Worm (Caenorhabditis elegans) whole organism, L3 larva: ENCODE measurements around the gene Y47D7A.17.

Experiments
- R02D3.7 ChIP-seq: fragments of 150-350 bp; optimal IDR thresholded peaks from 2 replicates; lab custom pipeline; 2014; ENCODE audit warnings: missing biosample characterization, missing genetic modification characterization
- ZK546.5 ChIP-seq: sonication (generic microtip); optimal IDR thresholded peaks from 2 replicates; lab custom pipeline; 2017; ENCODE audit warnings: missing biosample characterization, missing genetic modification characterization
- ama-1 ChIP-seq: fragments of 150-350 bp; optimal IDR thresholded peaks from 2 replicates; lab custom pipeline; 2018
- ceh-28 ChIP-seq: fragments of 150-350 bp; optimal IDR thresholded peaks from 2 replicates; lab custom pipeline; 2014; ENCODE audit warnings: missing biosample characterization, missing genetic modification reagents, missing genetic modification characterization
- ceh-82 ChIP-seq: fragments of 150-350 bp; optimal IDR thresholded peaks from 2 replicates; lab custom pipeline; 2014; ENCODE audit warnings: missing biosample characterization, missing genetic modification characterization
- daf-12 ChIP-seq: fragments of 150-350 bp; optimal IDR thresholded peaks from 2 replicates; lab custom pipeline; 2014; ENCODE audit warnings: missing biosample characterization, missing genetic modification reagents, missing genetic modification characterization
- egl-27 ChIP-seq: sonication (generic microtip); optimal IDR thresholded peaks from 4 replicates; lab custom pipeline; 2017; ENCODE audit warnings: missing biosample characterization, missing genetic modification reagents, missing genetic modification characterization
- egl-5 ChIP-seq: fragments of 150-350 bp; optimal IDR thresholded peaks from 2 replicates; lab custom pipeline; 2017; ENCODE audit warnings: missing biosample characterization, missing genetic modification reagents, missing genetic modification characterization, inconsistent platforms
- elt-1 ChIP-seq: fragments of 150-350 bp; optimal IDR thresholded peaks from 2 replicates; lab custom pipeline; 2014; ENCODE audit warnings: missing biosample characterization, missing genetic modification characterization
- elt-2 ChIP-seq: sonication (generic microtip); optimal IDR thresholded peaks from 2 replicates; lab custom pipeline; 2016; ENCODE audit warnings: missing genetic modification reagents, mild to moderate bottlenecking, missing genetic modification characterization, missing compliant biosample characterization
- elt-3 ChIP-seq, 3 experiments: fragments of 150-350 bp in 1 of 3; sonication (generic microtip) in 2 of 3; optimal IDR thresholded peaks; 2 replicates in 2 of 3; 4 replicates in 1 of 3; lab custom pipeline; 2014 to 2017; ENCODE audit warnings: missing biosample characterization in 3 of 3, missing genetic modification characterization in 3 of 3
- eor-1 ChIP-seq, 2 experiments: fragments of 150-350 bp; optimal IDR thresholded peaks; 2 replicates each; lab custom pipeline; 2014 to 2018; ENCODE audit warnings: missing biosample characterization in 2 of 2, missing genetic modification characterization in 2 of 2
- fkh-2 ChIP-seq: fragments of 150-350 bp; optimal IDR thresholded peaks from 2 replicates; lab custom pipeline; 2014; ENCODE audit warnings: missing biosample characterization, missing genetic modification reagents, missing genetic modification characterization
- fos-1 ChIP-seq: fragments of 150-350 bp; optimal IDR thresholded peaks from 2 replicates; lab custom pipeline; 2014; ENCODE audit warnings: missing biosample characterization, missing genetic modification characterization
- hmg-11 ChIP-seq: sonication (generic microtip); optimal IDR thresholded peaks from 2 replicates; lab custom pipeline; 2016; ENCODE audit warnings: missing genetic modification characterization, missing compliant biosample characterization
- jun-1 ChIP-seq: fragments of 150-350 bp; optimal IDR thresholded peaks from 2 replicates; lab custom pipeline; 2014; ENCODE audit warnings: missing biosample characterization, missing genetic modification reagents, missing genetic modification characterization
- lin-15B ChIP-seq: fragments of 150-350 bp; optimal IDR thresholded peaks from 2 replicates; lab custom pipeline; 2014; ENCODE audit warnings: missing biosample characterization, missing genetic modification characterization
- lin-39 ChIP-seq: fragments of 150-350 bp; optimal IDR thresholded peaks from 2 replicates; lab custom pipeline; 2018; ENCODE audit warnings: missing biosample characterization, missing genetic modification reagents, missing genetic modification characterization
- lsy-12 ChIP-seq: sonication (generic microtip); optimal IDR thresholded peaks from 2 replicates; lab custom pipeline; 2016; ENCODE audit warnings: mild to moderate bottlenecking, missing genetic modification characterization, missing compliant biosample characterization
- mml-1 ChIP-seq: fragments of 150-350 bp; sonication (generic microtip); optimal IDR thresholded peaks from 3 replicates; lab custom pipeline; 2014; ENCODE audit warnings: missing biosample characterization, missing genetic modification characterization
- nfya-1 ChIP-seq: sonication (generic microtip); optimal IDR thresholded peaks from 2 replicates; lab custom pipeline; 2017; ENCODE audit warnings: missing genetic modification characterization, mild to moderate bottlenecking, missing compliant biosample characterization, antibody characterized with exemption, moderate library complexity; ENCODE audit not compliant: insufficient read depth
- nhr-11 ChIP-seq: fragments of 150-350 bp; optimal IDR thresholded peaks from 2 replicates; lab custom pipeline; 2014; ENCODE audit warnings: missing biosample characterization, missing genetic modification characterization
- nhr-12 ChIP-seq: fragments of 150-350 bp; optimal IDR thresholded peaks from 2 replicates; lab custom pipeline; 2014; ENCODE audit warnings: missing biosample characterization, missing genetic modification characterization
- nhr-23 ChIP-seq: fragments of 150-350 bp; optimal IDR thresholded peaks from 2 replicates; lab custom pipeline; 2014; ENCODE audit warnings: missing biosample characterization, missing genetic modification reagents, missing genetic modification characterization
- nhr-237 ChIP-seq: fragments of 150-350 bp; optimal IDR thresholded peaks from 2 replicates; lab custom pipeline; 2014; ENCODE audit warnings: missing biosample characterization, missing genetic modification characterization
- nhr-25 ChIP-seq: sonication (generic microtip); optimal IDR thresholded peaks from 2 replicates; lab custom pipeline; 2017; ENCODE audit warnings: missing biosample characterization, missing genetic modification characterization
- nhr-28 ChIP-seq: fragments of 150-350 bp; optimal IDR thresholded peaks from 2 replicates; lab custom pipeline; 2014; ENCODE audit warnings: missing biosample characterization, missing genetic modification characterization
- nhr-76 ChIP-seq: fragments of 150-350 bp; sonication (generic microtip); optimal IDR thresholded peaks from 5 replicates; lab custom pipeline; 2014; ENCODE audit warnings: missing biosample characterization, missing genetic modification characterization
- nhr-77 ChIP-seq: fragments of 150-350 bp; optimal IDR thresholded peaks from 2 replicates; lab custom pipeline; 2014; ENCODE audit warnings: missing biosample characterization, missing genetic modification characterization
- pha-4 ChIP-seq: fragments of 150-350 bp; optimal IDR thresholded peaks from 2 replicates; lab custom pipeline; 2014; ENCODE audit warnings: missing biosample characterization, missing genetic modification reagents, missing genetic modification characterization
- pqm-1 ChIP-seq: fragments of 150-350 bp; optimal IDR thresholded peaks from 2 replicates; lab custom pipeline; 2017; ENCODE audit warnings: missing biosample characterization, missing genetic modification characterization, inconsistent platforms
- sea-2 ChIP-seq: fragments of 150-350 bp; sonication (generic microtip); optimal IDR thresholded peaks from 4 replicates; lab custom pipeline; 2014; ENCODE audit warnings: missing biosample characterization, missing genetic modification reagents, missing genetic modification characterization
- skn-1 ChIP-seq: fragments of 150-350 bp; optimal IDR thresholded peaks from 2 replicates; lab custom pipeline; 2014; ENCODE audit warnings: missing biosample characterization, missing genetic modification characterization
- snpc-4 ChIP-seq: fragments of 150-350 bp; optimal IDR thresholded peaks from 2 replicates; lab custom pipeline; 2014; ENCODE audit warnings: missing biosample characterization, missing genetic modification characterization
- tbx-2 ChIP-seq: sonication (generic microtip); optimal IDR thresholded peaks from 2 replicates; lab custom pipeline; 2016; ENCODE audit warnings: mild to moderate bottlenecking, missing genetic modification characterization, missing compliant biosample characterization
- unc-39 ChIP-seq: sonication (generic microtip); optimal IDR thresholded peaks from 4 replicates; lab custom pipeline; 2017; ENCODE audit warnings: missing biosample characterization, missing genetic modification characterization
- unc-62 ChIP-seq: fragments of 150-350 bp; sonication (generic microtip); optimal IDR thresholded peaks from 4 replicates; lab custom pipeline; 2014; ENCODE audit warnings: missing biosample characterization, missing genetic modification reagents, missing genetic modification characterization
- zag-1 ChIP-seq: fragments of 150-350 bp; optimal IDR thresholded peaks from 2 replicates; lab custom pipeline; 2014; ENCODE audit warnings: missing biosample characterization, missing genetic modification characterization
- ztf-11 ChIP-seq: fragments of 150-350 bp; optimal IDR thresholded peaks from 2 replicates; lab custom pipeline; 2014; ENCODE audit warnings: missing biosample characterization, missing genetic modification characterization
- ztf-4 ChIP-seq: fragments of 150-350 bp; optimal IDR thresholded peaks from 2 replicates; lab custom pipeline; 2014; ENCODE audit warnings: missing biosample characterization, missing genetic modification characterization

Gene Y47D7A.17

DNA sequence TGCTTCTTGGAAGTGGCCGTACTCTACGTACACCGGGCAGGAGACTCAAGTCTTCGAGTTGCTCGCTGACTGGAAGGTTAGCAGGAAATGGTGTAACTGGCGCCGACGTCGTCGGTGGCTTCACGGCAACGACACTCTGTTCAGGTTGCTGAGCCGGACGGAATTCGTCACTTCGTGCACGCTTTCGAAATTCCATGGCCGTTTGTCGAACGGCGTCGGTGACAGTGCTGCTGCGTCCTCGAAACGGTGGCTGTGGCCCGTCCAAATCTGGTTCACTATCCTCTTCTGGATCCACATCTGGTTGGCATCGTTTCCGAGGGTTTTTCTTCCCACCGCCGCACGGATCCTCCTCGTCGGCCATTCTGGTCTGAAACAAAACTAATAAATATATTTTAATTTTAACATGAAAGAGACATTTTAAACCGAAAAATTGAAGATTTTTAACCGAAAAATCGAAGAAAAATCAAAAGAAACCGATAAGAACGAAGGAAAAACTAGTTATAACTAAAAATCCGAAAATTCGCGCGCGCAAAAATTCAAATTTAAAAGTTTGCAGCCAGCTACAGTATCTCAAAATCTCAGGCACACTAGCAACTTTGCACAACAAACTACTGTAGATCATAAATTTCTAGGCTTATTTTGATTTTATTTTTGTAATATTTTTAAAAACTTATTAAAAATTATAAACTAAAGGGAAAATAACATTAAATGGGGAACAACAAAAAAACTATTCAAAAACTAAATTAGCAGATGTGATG is 35.6 kb downstream of the Y47D7A.17 start, which contains the start of gene F32D1.7:
F32D1.7 (minus strand) TSS at position 367 of the 758 bp plus-strand sequence.
- TF ChIP-seq sea-2 (GFP tag; lab: Kevin White, UChicago) = no peak
- no peak for TF ChIP-seq pqm-1 (tag; lab: Kevin White, UChicago)

DNA sequence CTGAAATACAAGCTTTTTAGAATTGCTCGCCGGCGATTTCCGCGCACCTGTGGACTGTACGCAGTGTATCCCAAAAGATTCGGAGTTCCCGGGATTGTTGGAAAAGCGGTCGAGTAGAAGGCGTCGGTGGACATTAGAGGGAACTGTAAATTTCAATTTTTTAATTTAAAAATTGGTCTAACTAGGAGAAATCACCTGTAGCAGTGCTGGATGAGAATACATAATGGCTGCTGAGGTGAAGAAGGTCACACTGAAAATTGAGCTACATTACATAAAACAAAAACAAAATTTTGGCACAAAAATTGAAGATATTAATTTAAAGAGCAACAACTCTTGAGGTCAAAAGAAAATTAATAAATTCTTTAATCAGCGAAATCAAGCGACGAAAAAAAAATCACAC is 37.0 kb downstream of the Y47D7A.17 start, which contains the start of gene neg-1:
neg-1 (minus strand) TSS at position 250 of the 400 bp plus-strand sequence.
- no peak for TF ChIP-seq skn-1 (tag; lab: Kevin White, UChicago)
- TF ChIP-seq pqm-1 (tag; lab: Kevin White, UChicago) = no peak
- no peak for TF ChIP-seq daf-12 (tag; lab: Kevin White, UChicago)
- no peak for TF ChIP-seq ZK546.5 (tag; lab: Kevin White, UChicago)
- TF ChIP-seq lin-15B (tag; lab: Kevin White, UChicago) = no peak
- TF ChIP-seq R02D3.7 = no peak
- no peak for TF ChIP-seq nhr-237 (tag; lab: Kevin White, UChicago)
- no peak for TF ChIP-seq nhr-28 (tag; lab: Kevin White, UChicago)
- TF ChIP-seq nhr-23 (tag; lab: Kevin White, UChicago) = no peak
- no peak for TF ChIP-seq fos-1 (tag; lab: Kevin White, UChicago)
- no peak for TF ChIP-seq egl-27 (tag; lab: Kevin White, UChicago)
- no peak for TF ChIP-seq elt-1 (tag; lab: Kevin White, UChicago)
- no peak for TF ChIP-seq ceh-82 (tag; lab: Kevin White, UChicago)
- no peak for TF ChIP-seq lsy-12 (tag; lab: Kevin White, UChicago)
- TF ChIP-seq, all 47 proteins: peak for 0

DNA sequence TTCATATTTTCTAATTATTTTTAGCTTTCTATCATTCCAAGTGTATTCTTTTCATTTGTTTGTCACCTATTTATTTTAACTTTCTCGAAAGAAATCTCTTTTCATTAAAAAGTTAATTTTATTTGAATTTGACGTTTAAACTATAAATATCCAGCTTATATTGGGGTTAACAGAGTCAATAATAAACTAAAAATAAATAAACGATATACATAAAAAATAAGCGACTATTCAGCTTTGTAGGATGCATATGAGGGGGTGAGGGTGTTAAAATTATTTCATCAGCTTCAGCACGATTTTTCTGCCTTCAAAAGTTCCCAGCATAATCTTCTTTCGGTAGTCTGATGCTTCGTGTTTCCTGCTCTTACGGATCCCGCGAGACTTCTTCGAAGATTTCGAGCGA is 38.0 kb downstream of the Y47D7A.17 start:
- TF ChIP-seq nhr-28 (tag; lab: Kevin White, UChicago) (no peak), daf-12 (tag; lab: Kevin White, UChicago) (no peak), lin-39 (tag; lab: Kevin White, UChicago) (no peak), elt-2 (no peak), eor-1 (tag; optimal IDR thresholded peaks at IDR 0.05; lab: Kevin White, UChicago) (no peak), nhr-77 (tag; lab: Kevin White, UChicago) (no peak), unc-62 (no peak), snpc-4 (tag; lab: Kevin White, UChicago) (no peak), nhr-25 (tag; lab: Kevin White, UChicago) (no peak), elt-3 (tag; optimal IDR thresholded peaks at IDR 0.05; lab: Kevin White, UChicago) (no peak), pqm-1 (tag; lab: Kevin White, UChicago) (no peak)
- TF ChIP-seq, all 47 proteins: peak for 0

DNA sequence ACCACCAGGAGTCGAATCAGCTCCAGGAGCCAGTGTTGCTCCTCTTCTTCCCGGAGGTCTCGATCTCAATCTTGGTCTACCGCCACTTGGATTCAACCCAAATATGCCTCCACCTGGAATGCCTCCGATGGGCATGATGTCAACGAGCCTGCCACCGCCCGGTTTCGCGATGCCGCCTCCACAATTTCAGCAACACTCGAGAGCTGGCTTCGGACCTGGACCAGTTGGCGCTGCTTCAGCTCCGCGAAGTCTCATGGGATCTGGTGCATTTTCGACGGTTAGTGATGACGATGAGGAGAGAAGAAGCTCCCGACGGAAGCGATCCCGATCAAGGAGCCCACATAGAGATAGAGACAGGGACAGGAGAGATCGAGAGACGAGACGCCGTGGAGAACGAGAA is 38.6 kb downstream of the Y47D7A.17 start:
- TF ChIP-seq nhr-23 (tag; lab: Kevin White, UChicago) (no peak), fkh-2 (no peak), lin-15B (tag; lab: Kevin White, UChicago) (no peak), nhr-77 (tag; lab: Kevin White, UChicago) (no peak), ztf-4 (no peak), jun-1 (tag; lab: Kevin White, UChicago) (no peak), hmg-11 (tag; lab: Kevin White, UChicago) (no peak), ceh-28 (tag; lab: Kevin White, UChicago) (no peak), nhr-28 (tag; lab: Kevin White, UChicago) (no peak), tbx-2 (no peak), nhr-76 (no peak), skn-1 (tag; lab: Kevin White, UChicago) (no peak), daf-12 (tag; lab: Kevin White, UChicago) (no peak), ama-1 (lab: Kevin White, UChicago) (no peak)

DNA sequence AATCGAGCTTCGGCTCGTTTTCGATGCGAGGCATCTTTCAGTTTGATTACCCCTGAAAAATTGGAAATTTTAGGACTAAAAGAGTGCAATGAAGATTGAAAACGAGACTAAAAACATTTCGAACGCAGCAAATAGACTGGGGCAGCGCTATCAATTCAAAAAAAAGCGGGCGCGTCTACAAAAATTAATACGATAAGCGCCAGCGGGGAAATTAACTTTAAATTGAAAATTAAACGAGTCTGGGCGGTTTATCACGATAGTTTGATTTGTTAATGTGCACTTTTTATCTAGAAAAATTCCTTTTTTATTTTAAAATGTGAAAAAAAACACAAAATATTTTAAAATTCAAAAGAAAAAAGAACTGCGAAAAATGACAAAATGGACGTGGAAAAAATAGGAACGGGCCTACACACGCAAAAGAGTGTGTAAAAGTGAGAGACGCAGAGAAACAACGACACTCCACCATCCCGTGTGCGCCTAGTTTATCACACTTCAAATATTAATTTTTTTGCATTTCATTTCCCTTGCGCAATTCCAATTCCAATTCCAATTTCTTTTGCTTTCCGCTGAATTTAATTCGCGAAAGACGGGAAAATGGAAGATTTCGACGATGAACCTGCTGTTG is 40.2 kb downstream of the Y47D7A.17 start, which contains the start of the genes gmpr-1 and fipp-1:
gmpr-1 (minus strand) TSS at position 75 of the 625 bp plus-strand sequence.
fipp-1 (plus strand) TSS at position 499 of the 625 bp plus-strand sequence.
- TF ChIP-seq elt-3 (tag; optimal IDR thresholded peaks at IDR 0.05; lab: Kevin White, UChicago) = no peak
- no peak for TF ChIP-seq lsy-12 (tag; lab: Kevin White, UChicago)
- TF ChIP-seq tbx-2 = no peak
- TF ChIP-seq egl-5 (tag; lab: Kevin White, UChicago) = no peak
- no peak for TF ChIP-seq mml-1
- peak; percentile 48 for TF ChIP-seq pha-4 (tag; lab: Kevin White, UChicago)
- peak; percentile 24 for TF ChIP-seq jun-1 (tag; lab: Kevin White, UChicago)
- no peak for TF ChIP-seq R02D3.7
- no peak for TF ChIP-seq egl-27 (tag; lab: Kevin White, UChicago)
- peak; percentile 61 for TF ChIP-seq lin-15B (tag; lab: Kevin White, UChicago)
- TF ChIP-seq fkh-2 = no peak
- no peak for TF ChIP-seq nhr-12 (tag; lab: Kevin White, UChicago)
- TF ChIP-seq ceh-28 (tag; lab: Kevin White, UChicago) = no peak
- no peak for TF ChIP-seq zag-1 (tag; lab: Kevin White, UChicago)
- peak; percentile 69 for TF ChIP-seq nhr-23 (tag; lab: Kevin White, UChicago)
- no peak for TF ChIP-seq fos-1 (tag; lab: Kevin White, UChicago)
- TF ChIP-seq unc-62 = no peak
- TF ChIP-seq eor-1 (tag; optimal IDR thresholded peaks at IDR 0.05; lab: Kevin White, UChicago) = no peak
- TF ChIP-seq nfya-1 (tag; lab: Kevin White, UChicago) = peak; percentile 64
- peak; percentile 74 for TF ChIP-seq elt-2
- no peak for TF ChIP-seq unc-39 (tag; lab: Kevin White, UChicago)
- no peak for TF ChIP-seq daf-12 (tag; lab: Kevin White, UChicago)
- TF ChIP-seq nhr-11 (tag; lab: Kevin White, UChicago) = no peak
- peak; percentile 16 for TF ChIP-seq lin-39 (tag; lab: Kevin White, UChicago)
- TF ChIP-seq ztf-11 (tag; lab: Kevin White, UChicago) = no peak
